Fruit fly (Drosophila melanogaster): ENCODE data around the gene Ranbp21.
A peak's percentile ranks its signal among the peaks of the same experiment; 100 is the strongest.

Gene Ranbp21

DNA sequence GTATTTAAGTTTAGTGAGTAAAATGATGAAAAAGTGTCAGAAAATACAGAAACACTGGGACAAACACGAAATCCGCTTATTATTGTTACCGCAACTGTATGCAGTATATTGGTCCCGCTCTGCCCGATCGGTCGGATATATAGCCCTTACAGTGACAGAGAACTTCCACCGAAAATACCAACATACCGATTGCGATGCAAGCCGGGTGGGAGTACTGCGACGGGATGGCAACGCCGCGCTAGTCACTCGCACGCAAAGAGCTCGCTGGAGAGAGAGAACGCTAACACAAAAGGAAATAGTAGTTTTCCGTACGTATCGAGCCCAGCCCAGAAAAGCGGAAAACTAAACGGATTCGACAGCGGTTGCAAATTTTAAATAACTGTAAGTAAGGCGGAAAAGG, 44.8 kb upstream of the Ranbp21 start, which contains the start of gene Cdc42 (continued):
- TF ChIP-seq Ets97D (GFP tag; optimal IDR thresholded peaks at IDR 0.05): peak; percentile 23
- no peak for TF ChIP-seq Hr51 (GFP tag; optimal IDR thresholded peaks at IDR 0.05)
- 0 out of 2 replicates have a peak, but pooled peaks have one; percentile 24 for TF ChIP-seq unc-4 (GFP tag; IDR thresholded peaks at IDR 0.05; ENCODE audit: partially characterized antibody)
- no peak for TF ChIP-seq fu2 (GFP tag; optimal IDR thresholded peaks at IDR 0.05)
- no peak for TF ChIP-seq Oli (tag; optimal IDR thresholded peaks at IDR 0.05)
- peak; percentile 42; the same call in 2 of the 3 replicates for TF ChIP-seq CG6791 (GFP tag; IDR thresholded peaks at IDR 0.05; ENCODE audit: partially characterized antibody)
- TF ChIP-seq wek (GFP tag; optimal IDR thresholded peaks at IDR 0.05): no peak
- TF ChIP-seq Hr3 (GFP tag; optimal IDR thresholded peaks at IDR 0.05): no peak
- TF ChIP-seq tll (GFP tag; optimal IDR thresholded peaks at IDR 0.05): no peak
- TF ChIP-seq stwl (tag; optimal IDR thresholded peaks at IDR 0.05): peak; percentile 32
- TF ChIP-seq CG6254 (GFP tag; optimal IDR thresholded peaks at IDR 0.05): no peak
- no peak for TF ChIP-seq Bteb2 (GFP tag; optimal IDR thresholded peaks at IDR 0.05)
- TF ChIP-seq tx (GFP tag; optimal IDR thresholded peaks at IDR 0.05): no peak
- no peak for TF ChIP-seq Atf-2 (GFP tag; optimal IDR thresholded peaks at IDR 0.05)
- 0 out of 2 replicates have a peak, but pooled peaks have one; percentile 31 for TF ChIP-seq nerfin-2 (GFP tag; IDR thresholded peaks at IDR 0.05; ENCODE audit: partially characterized antibody)
- TF ChIP-seq CG16863 (GFP tag; optimal IDR thresholded peaks at IDR 0.05): no peak
- TF ChIP-seq CG13287 (GFP tag; IDR thresholded peaks at IDR 0.05; ENCODE audit: partially characterized antibody): peak; percentile 24; the same call in 1 of the 2 replicates
- no peak for TF ChIP-seq CG13123 (GFP tag; optimal IDR thresholded peaks at IDR 0.05)
- no peak for TF ChIP-seq Dip2 (GFP tag; IDR thresholded peaks at IDR 0.05)
- no peak for TF ChIP-seq CG18262 (tag; optimal IDR thresholded peaks at IDR 0.05)
- no peak for TF ChIP-seq dimm (GFP tag; IDR thresholded peaks at IDR 0.05)
- no peak for TF ChIP-seq Lim3 (GFP tag; IDR thresholded peaks at IDR 0.05)
- no peak for TF ChIP-seq caup (GFP tag; optimal IDR thresholded peaks at IDR 0.05; ENCODE audit: severe bottlenecking)
- TF ChIP-seq CG1529 (GFP tag; optimal IDR thresholded peaks at IDR 0.05): no peak
- no peak for TF ChIP-seq CG6765 (GFP tag; optimal IDR thresholded peaks at IDR 0.05)
- no peak for TF ChIP-seq ERR (GFP tag; optimal IDR thresholded peaks at IDR 0.05)
- TF ChIP-seq CG14441 (GFP tag; IDR thresholded peaks at IDR 0.05): no peak
- no peak for TF ChIP-seq lab (GFP tag; optimal IDR thresholded peaks at IDR 0.05)
- no peak for TF ChIP-seq repo (GFP tag; optimal IDR thresholded peaks at IDR 0.05)
- no peak for TF ChIP-seq mam (GFP tag; optimal IDR thresholded peaks at IDR 0.05)
- no peak for TF ChIP-seq CG10959 (GFP tag; IDR thresholded peaks at IDR 0.05)
- TF ChIP-seq vnd (GFP tag; IDR thresholded peaks at IDR 0.05; ENCODE audit: partially characterized antibody): no peak
- no peak for TF ChIP-seq Dbx (GFP tag; IDR thresholded peaks at IDR 0.05)
- TF ChIP-seq H2.0 (GFP tag; IDR thresholded peaks at IDR 0.05): peak; percentile 3; the same call in 1 of the 2 replicates
- peak; percentile 61 for TF ChIP-seq CG13894 (tag; optimal IDR thresholded peaks at IDR 0.05)
- peak; percentile 36; the same call in 1 of the 2 replicates for TF ChIP-seq CG32532 (GFP tag; IDR thresholded peaks at IDR 0.05)
- TF ChIP-seq eve (GFP tag; optimal IDR thresholded peaks at IDR 0.05): no peak
- no peak for TF ChIP-seq MTF-1 (GFP tag; optimal IDR thresholded peaks at IDR 0.05; ENCODE audit: borderline replicate concordance)
- TF ChIP-seq CG8478 (optimal IDR thresholded peaks at IDR 0.05): no peak
- no peak for TF ChIP-seq yki (optimal IDR thresholded peaks at IDR 0.05)
- TF ChIP-seq CG1024 (GFP tag; IDR thresholded peaks at IDR 0.05): peak; percentile 30; the same call in 1 of the 2 replicates
- TF ChIP-seq Blimp-1 (GFP tag; optimal IDR thresholded peaks at IDR 0.05): no peak
- TF ChIP-seq her (GFP tag; optimal IDR thresholded peaks at IDR 0.05): no peak
- TF ChIP-seq Lhr (GFP tag; optimal IDR thresholded peaks at IDR 0.05): no peak
- TF ChIP-seq CG7357 (GFP tag; IDR thresholded peaks at IDR 0.05): no peak
- TF ChIP-seq Hmx (GFP tag; optimal IDR thresholded peaks at IDR 0.05): no peak
- no peak for TF ChIP-seq lilli (GFP tag; optimal IDR thresholded peaks at IDR 0.05)
- TF ChIP-seq rib (GFP tag; IDR thresholded peaks at IDR 0.05): no peak
- TF ChIP-seq pros (GFP tag; optimal IDR thresholded peaks at IDR 0.05): no peak
- peak; percentile 2 for TF ChIP-seq sd (tag; optimal IDR thresholded peaks at IDR 0.05)
- TF ChIP-seq CG16779 (GFP tag; IDR thresholded peaks at IDR 0.05): no peak

All from whole organism, embryonic.